Worm (Caenorhabditis elegans) whole organism, L4 larva: Measurements from ENCODE around the gene zif-1.

Experiments
- F44E2.7 ChIP-seq: fragments of 200-800 bp; sonication (Bioruptor generic); IDR thresholded peaks from 2 replicates; pipeline ENCODE4 v2.1.2; 2022; ENCODE audit warnings: missing genetic modification characterization, missing compliant biosample characterization
- R02D3.7 ChIP-seq: fragments of 150-350 bp; sonication (generic microtip); optimal IDR thresholded peaks from 3 replicates; lab custom pipeline; 2014; ENCODE audit warnings: missing biosample characterization, missing genetic modification characterization
- ZK546.5 ChIP-seq, 2 experiments: sonication (generic microtip); optimal IDR thresholded peaks; 2 replicates each; lab custom pipeline; 2017; ENCODE audit warnings: missing biosample characterization in 2 of 2, missing genetic modification characterization in 2 of 2
- ceh-62 ChIP-seq: sonication (generic microtip); optimal IDR thresholded peaks from 2 replicates; lab custom pipeline; 2017; ENCODE audit warnings: missing biosample characterization, missing genetic modification characterization
- egl-27 ChIP-seq: sonication (generic microtip); optimal IDR thresholded peaks from 3 replicates; lab custom pipeline; 2017; ENCODE audit warnings: missing biosample characterization, missing genetic modification reagents, missing genetic modification characterization
- egl-43 ChIP-seq: fragments of 200-800 bp; sonication (Bioruptor generic); IDR thresholded peaks from 2 replicates; pipeline ENCODE4 v1.3.6; 2022; ENCODE audit warnings: missing genetic modification reagents, missing genetic modification characterization, missing compliant biosample characterization
- nhr-237 ChIP-seq: sonication (generic microtip); optimal IDR thresholded peaks from 2 replicates; lab custom pipeline; 2017; ENCODE audit warnings: missing biosample characterization, missing genetic modification characterization
- nhr-28 ChIP-seq: fragments of 150-350 bp; optimal IDR thresholded peaks from 2 replicates; lab custom pipeline; 2014; ENCODE audit warnings: missing biosample characterization, missing genetic modification characterization
- php-3 ChIP-seq: fragments of 200-800 bp; sonication (Bioruptor generic); IDR thresholded peaks from 2 replicates; pipeline ENCODE4 v1.3.6; 2022; ENCODE audit warnings: missing genetic modification reagents, missing genetic modification characterization, missing compliant biosample characterization
- pqm-1 ChIP-seq: sonication (generic microtip); optimal IDR thresholded peaks from 2 replicates; lab custom pipeline; 2017; ENCODE audit warnings: missing biosample characterization, missing genetic modification characterization
- snpc-1.2 ChIP-seq: fragments of 200-800 bp; sonication (Bioruptor generic); IDR thresholded peaks from 2 replicates; pipeline ENCODE4 v1.3.6; 2022; ENCODE audit warnings: missing genetic modification reagents, missing genetic modification characterization, missing compliant biosample characterization
- snpc-4 ChIP-seq: fragments of 150-350 bp; optimal IDR thresholded peaks from 2 replicates; lab custom pipeline; 2014; ENCODE audit warnings: missing biosample characterization, missing genetic modification characterization
- unc-62 ChIP-seq, 3 experiments: fragments of 150-350 bp in 1 of 3; sonication (generic microtip); optimal IDR thresholded peaks in 2 of 3; peaks in 1 of 3; 1 replicate in 1 of 3; 2 replicates in 2 of 3; lab custom pipeline; 2014 to 2017; ENCODE audit warnings: missing biosample characterization in 3 of 3, missing genetic modification characterization in 3 of 3, missing genetic modification reagents in 3 of 3, missing genotype in 1 of 3

DNA sequence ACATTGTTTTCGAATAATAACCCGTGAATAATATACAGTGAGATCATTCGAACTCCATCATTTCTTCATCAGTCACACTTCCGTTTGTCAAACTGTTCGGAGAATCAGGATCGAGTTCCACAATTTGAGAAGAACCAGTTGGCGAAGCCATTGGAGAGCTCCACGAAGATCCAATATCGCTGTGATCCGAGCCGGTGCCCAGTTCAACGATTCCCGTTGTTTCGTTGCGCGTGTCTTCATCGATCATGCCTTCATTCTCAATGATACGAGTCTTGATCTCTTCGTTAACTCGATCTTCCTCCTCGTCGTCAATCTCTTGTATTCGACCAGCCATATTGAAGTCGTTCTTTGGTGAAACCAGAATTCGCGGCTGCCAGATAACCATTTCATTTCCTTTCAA is 49.1 kb downstream of the zif-1 start:
- TF ChIP-seq ceh-62 (tag; lab: Kevin White, UChicago) (no peak), F44E2.7 (no peak), R02D3.7 (tag; lab: Kevin White, UChicago) (no peak), snpc-4 (tag; lab: Kevin White, UChicago) (no peak), snpc-1.2 (GFP tag; lab: Robert Waterston, UW) (no peak), ZK546.5 (tag; optimal IDR thresholded peaks at IDR 0.05; lab: Kevin White, UChicago) (no peak), egl-43 (GFP tag; lab: Robert Waterston, UW) (no peak), egl-27 (no peak), nhr-28 (no peak), unc-62 (GFP tag; optimal IDR thresholded peaks at IDR 0.05 in 1 of 2; lab: Kevin White, UChicago) (no peak), unc-62 (tag; optimal IDR thresholded peaks at IDR 0.05; lab: Kevin White, UChicago) (no peak), pqm-1 (tag; lab: Kevin White, UChicago) (no peak), php-3 (GFP tag; lab: Robert Waterston, UW) (no peak), nhr-237 (tag; lab: Kevin White, UChicago) (no peak)
